Fruit fly (Drosophila melanogaster): ENCODE measurements around the gene DIP1.
"Not testable (repeated sequence)": the region's sequence is repeated elsewhere in the genome, so short reads cannot be mapped to it uniquely, and the experiment has no call there.

Gene DIP1

dm6 chrX:21629482-21630159, at the start of gene DIP1:
TSS of gene DIP1 (minus strand) at chrX:21630148.
- TF ChIP-seq noc (tag; optimal IDR thresholded peaks at IDR 0.05): no peak

dm6 chrX:21632852-21633251, 2.9 kb upstream of the DIP1 start:
- no peak for TF ChIP-seq noc (tag; optimal IDR thresholded peaks at IDR 0.05)

- TF ChIP-seq noc (tag; optimal IDR thresholded peaks at IDR 0.05): no peak
Measured at dm6 chrX:21632213-21632612, 2.3 kb upstream of the DIP1 start.

dm6 chrX:21631452-21631851, 1.5 kb upstream of the DIP1 start:
- TF ChIP-seq noc (tag; optimal IDR thresholded peaks at IDR 0.05): no peak

- no peak for TF ChIP-seq noc (tag; optimal IDR thresholded peaks at IDR 0.05)
Measured at dm6 chrX:21630160-21630738, 301 bp upstream of the DIP1 start.

- TF ChIP-seq noc (tag; optimal IDR thresholded peaks at IDR 0.05): not testable (repeated sequence)
Measured at dm6 chrX:21623641-21624040, 6.3 kb downstream of the DIP1 start, which contains the start of gene CG32500. TSS of gene CG32500 (minus strand) at chrX:21623750.

dm6 chrX:21621004-21621403, 8.9 kb downstream of the DIP1 start, which contains the start of gene CG32819:
TSS of gene CG32819 (minus strand) at chrX:21621104.
- not testable (repeated sequence) for TF ChIP-seq noc (tag; optimal IDR thresholded peaks at IDR 0.05)

- not testable (repeated sequence) for TF ChIP-seq noc (tag; optimal IDR thresholded peaks at IDR 0.05)
Measured at dm6 chrX:21617517-21617916, 12.4 kb downstream of the DIP1 start, which contains the start of gene CG32857. TSS of gene CG32857 (minus strand) at chrX:21617617.

- TF ChIP-seq noc (tag; optimal IDR thresholded peaks at IDR 0.05): not testable (repeated sequence)
Measured at dm6 chrX:21615139-21615538, 14.8 kb downstream of the DIP1 start, which contains the start of gene CG32820. TSS of gene CG32820 (minus strand) at chrX:21615239.

dm6 chrX:21611426-21611825, 18.5 kb downstream of the DIP1 start, which contains the start of gene CG33502:
TSS of gene CG33502 (minus strand) at chrX:21611526.
- not testable (repeated sequence) for TF ChIP-seq noc (tag; optimal IDR thresholded peaks at IDR 0.05)

dm6 chrX:21608820-21609219, 21.1 kb downstream of the DIP1 start, which contains the start of gene CG17450:
TSS of gene CG17450 (minus strand) at chrX:21608920.
- TF ChIP-seq noc (tag; optimal IDR thresholded peaks at IDR 0.05): not testable (repeated sequence)

- TF ChIP-seq noc (tag; optimal IDR thresholded peaks at IDR 0.05): no peak
Measured at dm6 chrX:21605514-21605913, 24.4 kb downstream of the DIP1 start.

- TF ChIP-seq noc (tag; optimal IDR thresholded peaks at IDR 0.05): no peak
Measured at dm6 chrX:21604956-21605502, 24.9 kb downstream of the DIP1 start, which contains the start of gene GCS2alpha. TSS of gene GCS2alpha (minus strand) at chrX:21605264.

- peak; percentile 69 for TF ChIP-seq noc (tag; optimal IDR thresholded peaks at IDR 0.05)
Measured at dm6 chrX:21593907-21594306, 36.0 kb downstream of the DIP1 start.

dm6 chrX:21591990-21592389, 38.0 kb downstream of the DIP1 start:
- TF ChIP-seq noc (tag; optimal IDR thresholded peaks at IDR 0.05): no peak

- TF ChIP-seq noc (tag; optimal IDR thresholded peaks at IDR 0.05): no peak
Measured at dm6 chrX:21589937-21590336, 40.0 kb downstream of the DIP1 start.

dm6 chrX:21588000-21588399, 41.9 kb downstream of the DIP1 start:
- no peak for TF ChIP-seq noc (tag; optimal IDR thresholded peaks at IDR 0.05)

Data from whole organism, larva.